Worm (Caenorhabditis elegans) whole organism, midembryonic: ENCODE results near the gene thoc-7.

ENCODE experiments used
- T22C8.4 ChIP-seq: fragments of 200-800 bp; sonication (Bioruptor generic); IDR thresholded peaks from 2 replicates; pipeline ENCODE4 v1.3.6; 2022; ENCODE audit warnings: missing genetic modification characterization, missing compliant biosample characterization
- cog-1 ChIP-seq: sonication (generic microtip); optimal IDR thresholded peaks from 2 replicates; lab custom pipeline; 2016; ENCODE audit warnings: missing genetic modification characterization, missing compliant biosample characterization
- flt-1 ChIP-seq: fragments of 200-800 bp; sonication (Bioruptor generic); IDR thresholded peaks from 2 replicates; pipeline ENCODE4 v1.3.6; 2022; ENCODE audit warnings: missing genetic modification characterization, missing compliant biosample characterization
- klf-2 ChIP-seq: fragments of 200-800 bp; sonication (Bioruptor generic); conservative IDR thresholded peaks from 2 replicates; pipeline ENCODE4 v1.3.6; 2022; ENCODE audit warnings: missing genetic modification reagents, missing genetic modification characterization, missing compliant biosample characterization
- med-1 ChIP-seq: sonication (generic microtip); optimal IDR thresholded peaks from 2 replicates; lab custom pipeline; 2017; ENCODE audit warnings: missing genetic modification characterization, mild to moderate bottlenecking, missing compliant biosample characterization, antibody characterized with exemption, missing genetic modification reagents; ENCODE audit not compliant: insufficient read depth
- ref-1 ChIP-seq: fragments of 200-800 bp; sonication (Bioruptor generic); conservative IDR thresholded peaks from 2 replicates; pipeline ENCODE4 v1.3.6; 2022; ENCODE audit warnings: missing genetic modification reagents, missing genetic modification characterization, missing compliant biosample characterization
- tab-1 ChIP-seq: fragments of 200-800 bp; sonication (Bioruptor generic); IDR thresholded peaks from 2 replicates; pipeline ENCODE4 v1.3.6; 2022; ENCODE audit warnings: missing genetic modification characterization, missing compliant biosample characterization
- ztf-23 ChIP-seq: fragments of 200-800 bp; sonication (Bioruptor generic); IDR thresholded peaks from 2 replicates; pipeline ENCODE4 v1.3.6; 2022; ENCODE audit warnings: missing genetic modification reagents, missing genetic modification characterization, missing compliant biosample characterization
- ztf-29 ChIP-seq: fragments of 200-800 bp; sonication (Bioruptor generic); IDR thresholded peaks from 2 replicates; pipeline ENCODE4 v1.3.6; 2022; ENCODE audit warnings: missing genetic modification reagents, missing genetic modification characterization, missing compliant biosample characterization

Gene thoc-7

DNA sequence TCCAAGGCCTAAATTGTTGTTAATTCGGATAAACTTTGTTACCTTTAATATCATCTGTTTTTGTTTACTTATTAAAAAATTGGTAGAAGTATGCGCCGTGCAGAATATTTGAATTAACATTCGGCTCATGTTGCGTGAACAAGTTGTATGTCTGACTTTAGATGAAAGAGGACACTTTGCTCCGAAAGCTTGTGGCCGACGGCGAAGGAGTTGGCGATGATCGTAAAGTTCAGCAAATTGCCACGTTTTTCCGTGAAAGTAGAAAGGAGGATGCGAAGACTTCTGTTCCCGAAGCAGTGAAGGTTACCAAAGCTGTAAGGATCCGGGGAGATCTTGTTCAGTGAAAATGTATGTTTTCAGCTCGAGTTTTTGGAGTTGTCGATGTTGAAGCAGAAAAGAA is at the start of gene thoc-7:
thoc-7 (plus strand) TSS at position 162 of the 400 bp plus-strand sequence.
- no peak for TF ChIP-seq tab-1
- TF ChIP-seq ztf-29 (GFP tag; lab: Robert Waterston, UW) = no peak
- no peak for TF ChIP-seq med-1 (GFP tag; lab: Kevin White, UChicago)
- no peak for TF ChIP-seq flt-1 (GFP tag; lab: Robert Waterston, UW)
- TF ChIP-seq ztf-23 = no peak
- TF ChIP-seq cog-1 (tag; lab: Kevin White, UChicago) = no peak
- no peak for TF ChIP-seq T22C8.4 (GFP tag; lab: Robert Waterston, UW)
- no peak for TF ChIP-seq klf-2
- TF ChIP-seq ref-1 (GFP tag; lab: Robert Waterston, UW) = no peak

ce11 chrIV:13834394-13835129 is 48.0 kb upstream of the thoc-7 start:
- TF ChIP-seq med-1 (GFP tag; lab: Kevin White, UChicago) (no peak), cog-1 (tag; lab: Kevin White, UChicago) (no peak), klf-2 (no peak)

ce11 chrIV:13836290-13836689 is 46.2 kb upstream of the thoc-7 start, which contains the start of gene H08M01.1:
Gene H08M01.1 (minus strand): TSS chrIV:13836390.
- no peak for TF ChIP-seq med-1 (GFP tag; lab: Kevin White, UChicago)
- TF ChIP-seq ref-1 (GFP tag; lab: Robert Waterston, UW) = no peak
- no peak for TF ChIP-seq flt-1 (GFP tag; lab: Robert Waterston, UW)
- TF ChIP-seq ztf-29 (GFP tag; lab: Robert Waterston, UW) = no peak
- no peak for TF ChIP-seq T22C8.4 (GFP tag; lab: Robert Waterston, UW)
- TF ChIP-seq klf-2 = no peak
- TF ChIP-seq ztf-23 = no peak
- no peak for TF ChIP-seq tab-1
- TF ChIP-seq cog-1 (tag; lab: Kevin White, UChicago) = no peak

DNA sequence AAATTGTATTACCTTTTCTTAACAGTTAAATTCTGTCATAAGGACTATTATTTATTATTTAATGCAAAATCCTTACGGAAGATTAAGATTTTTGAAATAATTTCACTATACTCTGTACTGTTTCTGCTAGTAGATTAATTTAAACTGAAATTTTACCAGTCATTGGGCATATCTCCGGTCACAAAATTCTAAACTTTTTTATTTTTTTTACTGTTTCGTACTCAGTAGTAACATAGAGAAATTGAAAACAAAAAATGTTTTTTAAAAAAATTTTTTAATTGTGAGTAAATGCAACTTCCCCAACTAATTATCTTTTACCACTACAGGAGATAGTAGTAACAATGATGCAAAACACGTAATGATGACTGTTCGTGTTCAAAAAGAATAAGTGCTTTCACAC is 44.2 kb upstream of the thoc-7 start:
- TF ChIP-seq T22C8.4 (GFP tag; lab: Robert Waterston, UW) = no peak
- TF ChIP-seq tab-1 = no peak
- no peak for TF ChIP-seq med-1 (GFP tag; lab: Kevin White, UChicago)
- TF ChIP-seq flt-1 (GFP tag; lab: Robert Waterston, UW) = no peak
- TF ChIP-seq ref-1 (GFP tag; lab: Robert Waterston, UW) = no peak
- no peak for TF ChIP-seq ztf-23
- no peak for TF ChIP-seq cog-1 (tag; lab: Kevin White, UChicago)
- no peak for TF ChIP-seq klf-2
- no peak for TF ChIP-seq ztf-29 (GFP tag; lab: Robert Waterston, UW)

DNA sequence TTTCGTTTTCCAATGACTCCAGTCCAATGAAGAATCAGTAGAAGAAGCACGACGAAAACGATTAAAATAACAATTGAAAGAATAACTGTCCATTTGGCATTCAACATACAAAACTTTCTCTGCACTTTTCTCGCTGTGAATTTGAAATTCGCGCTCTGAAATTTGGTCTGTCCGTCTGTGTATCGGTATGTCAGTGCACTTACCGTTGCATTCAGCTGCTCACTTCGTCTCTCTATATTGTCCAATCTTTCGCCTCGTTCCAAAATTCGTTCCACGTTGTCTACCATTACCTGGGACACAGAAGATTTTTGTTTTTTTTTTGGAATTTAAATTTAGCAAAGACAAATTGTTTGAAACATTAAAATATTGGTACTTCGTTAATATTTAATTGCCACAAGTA is 22.1 kb upstream of the thoc-7 start:
- TF ChIP-seq med-1 (GFP tag; lab: Kevin White, UChicago) = no peak
- no peak for TF ChIP-seq ztf-29 (GFP tag; lab: Robert Waterston, UW)
- TF ChIP-seq ref-1 (GFP tag; lab: Robert Waterston, UW) = no peak

- TF ChIP-seq ref-1 (GFP tag; lab: Robert Waterston, UW) = no peak
- no peak for TF ChIP-seq med-1 (GFP tag; lab: Kevin White, UChicago)
- TF ChIP-seq klf-2 = no peak
- no peak for TF ChIP-seq flt-1 (GFP tag; lab: Robert Waterston, UW)
- no peak for TF ChIP-seq T22C8.4 (GFP tag; lab: Robert Waterston, UW)
- TF ChIP-seq ztf-23 = no peak
- no peak for TF ChIP-seq ztf-29 (GFP tag; lab: Robert Waterston, UW)
- no peak for TF ChIP-seq tab-1
- no peak for TF ChIP-seq cog-1 (tag; lab: Kevin White, UChicago)
These were observed 17.4 kb upstream of the thoc-7 start, which contains the start of gene vamp-8 for ce11 chrIV:13865172-13865571. Gene vamp-8 (minus strand): TSS chrIV:13865196.

- TF ChIP-seq tab-1 (no peak), ref-1 (GFP tag; lab: Robert Waterston, UW) (no peak), klf-2 (no peak), med-1 (GFP tag; lab: Kevin White, UChicago) (no peak), flt-1 (GFP tag; lab: Robert Waterston, UW) (no peak), ztf-29 (GFP tag; lab: Robert Waterston, UW) (no peak), T22C8.4 (GFP tag; lab: Robert Waterston, UW) (no peak), cog-1 (tag; lab: Kevin White, UChicago) (no peak), ztf-23 (no peak)
These were observed 15.8 kb upstream of the thoc-7 start, which contains the start of gene B0513.90 for ce11 chrIV:13866754-13867153. Gene B0513.90 (plus strand): TSS chrIV:13867054.

DNA sequence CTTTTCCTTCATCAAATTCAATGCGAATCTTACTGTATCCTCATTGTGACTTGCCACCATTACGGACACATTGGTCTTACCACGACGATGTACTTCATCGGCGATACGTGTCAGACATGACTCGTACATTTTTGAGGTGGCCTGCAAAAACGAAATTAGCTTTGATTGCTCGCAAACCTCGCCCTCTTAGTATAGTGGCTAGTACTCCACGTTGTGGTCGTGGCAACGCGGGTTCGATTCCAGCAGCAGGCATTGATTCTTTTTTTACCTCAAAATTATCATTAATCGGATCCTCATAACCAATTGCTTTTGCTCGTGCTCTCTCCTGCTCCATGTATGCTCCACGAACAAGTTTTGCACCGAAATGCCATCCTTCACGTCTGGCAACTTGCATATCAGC is 12.4 kb upstream of the thoc-7 start:
- TF ChIP-seq med-1 (GFP tag; lab: Kevin White, UChicago) = no peak
- no peak for TF ChIP-seq klf-2
- TF ChIP-seq ztf-23 = no peak
- TF ChIP-seq cog-1 (tag; lab: Kevin White, UChicago) = no peak
- TF ChIP-seq flt-1 (GFP tag; lab: Robert Waterston, UW) = no peak
- TF ChIP-seq T22C8.4 (GFP tag; lab: Robert Waterston, UW) = no peak
- no peak for TF ChIP-seq ztf-29 (GFP tag; lab: Robert Waterston, UW)
- no peak for TF ChIP-seq tab-1
- TF ChIP-seq ref-1 (GFP tag; lab: Robert Waterston, UW) = no peak

DNA sequence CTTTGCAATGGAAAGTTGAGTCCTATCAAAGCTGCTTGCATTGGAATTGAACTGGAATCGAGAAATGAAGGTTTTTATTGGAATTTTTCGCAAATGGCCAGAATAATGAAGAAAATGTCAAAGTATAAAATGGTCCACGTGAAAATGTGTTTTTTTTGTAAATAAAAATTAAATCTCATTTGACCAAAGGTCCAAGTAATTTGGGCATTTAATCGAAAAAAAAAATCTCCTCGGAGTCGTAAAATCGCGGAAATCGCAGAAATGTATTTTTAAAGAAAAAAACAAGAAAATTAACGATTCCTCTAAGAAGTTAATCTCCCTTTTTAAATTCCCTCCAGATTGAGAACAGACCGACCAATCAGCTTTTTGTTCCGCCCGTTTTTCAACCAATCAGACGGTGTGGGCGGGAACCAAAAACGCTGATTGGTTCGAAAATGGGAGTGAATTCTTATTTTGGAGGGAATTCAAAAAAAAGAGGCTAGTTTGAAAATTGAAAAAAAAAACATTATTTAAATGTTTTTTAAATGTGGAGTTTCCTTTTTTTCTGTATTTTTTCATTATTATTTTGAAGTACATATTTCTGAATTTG is 5.9 kb upstream of the thoc-7 start, which contains the start of gene prdh-1:
prdh-1 (minus strand) TSS at position 51 of the 589 bp plus-strand sequence.
- TF ChIP-seq ztf-29 (GFP tag; lab: Robert Waterston, UW) (no peak), T22C8.4 (GFP tag; lab: Robert Waterston, UW) (no peak), cog-1 (tag; lab: Kevin White, UChicago) (no peak), ref-1 (GFP tag; lab: Robert Waterston, UW) (no peak), med-1 (GFP tag; lab: Kevin White, UChicago) (no peak), ztf-23 (no peak), klf-2 (no peak)
